Worm (Caenorhabditis elegans): ENCODE results near the gene rpc-11.

DNA sequence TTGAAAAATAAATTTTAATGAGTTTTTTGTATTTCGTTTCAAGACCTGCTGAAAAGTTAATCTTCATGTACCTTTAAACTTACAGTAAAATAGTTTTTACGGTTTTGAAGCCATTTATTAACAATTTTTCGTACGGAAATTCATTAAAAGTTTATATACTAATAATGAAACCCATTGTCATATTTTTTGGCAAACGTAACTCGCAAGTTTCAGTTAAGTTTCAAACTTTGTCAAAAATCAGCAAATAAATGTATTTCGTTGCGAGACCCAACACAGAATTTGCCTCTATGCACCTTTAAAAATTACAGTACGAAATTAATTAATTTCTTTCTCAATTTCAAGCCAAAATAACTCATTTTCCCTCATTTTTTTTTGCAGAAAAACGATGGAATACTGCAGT, 10.8 kb upstream of the rpc-11 start, which contains the start of gene jtr-1:
- TF ChIP-seq R02D3.7 (tag; optimal IDR thresholded peaks at IDR 0.05) (no peak), dve-1 (tag; optimal IDR thresholded peaks at IDR 0.05; ENCODE audit: insufficient read depth) (no peak), F26F4.8 (GFP tag; conservative IDR thresholded peaks at IDR 0.05) (no peak)
